Worm (Caenorhabditis elegans) whole organism, young adult: Measurements from ENCODE around the gene srj-25.
A peak's percentile ranks its signal among the peaks of the same experiment; 100 is the strongest.

Experiments used
- B0035.1 ChIP-seq: sonication (generic microtip); optimal IDR thresholded peaks from 2 replicates; lab custom pipeline; 2016; ENCODE audit warnings: missing genetic modification characterization, mild to moderate bottlenecking, missing compliant biosample characterization, missing genotype, missing genetic modification reagents
- B0336.3 ChIP-seq: fragments of 200-800 bp; sonication (Bioruptor generic); IDR thresholded peaks from 2 replicates; pipeline ENCODE4 v1.3.6; 2022; ENCODE audit warnings: missing genetic modification characterization, missing compliant biosample characterization
- F37B4.10 ChIP-seq: fragments of 200-800 bp; sonication (Bioruptor generic); IDR thresholded peaks from 2 replicates; pipeline ENCODE4 v1.3.6; 2022; ENCODE audit warnings: missing genetic modification characterization, missing compliant biosample characterization
- F49E8.2 ChIP-seq: sonication (generic microtip); optimal IDR thresholded peaks from 3 replicates; lab custom pipeline; 2017; ENCODE audit warnings: missing genetic modification characterization, mild to moderate bottlenecking, missing compliant biosample characterization, antibody characterized with exemption, moderate library complexity; ENCODE audit not compliant: insufficient read depth
- F52B5.7 ChIP-seq: sonication (generic microtip); optimal IDR thresholded peaks from 2 replicates; lab custom pipeline; 2016; ENCODE audit warnings: mild to moderate bottlenecking, missing genetic modification characterization, missing compliant biosample characterization
- K11D2.4 ChIP-seq: fragments of 200-800 bp; sonication (Bioruptor generic); IDR thresholded peaks from 2 replicates; pipeline ENCODE4 v1.3.6; 2022; ENCODE audit warnings: missing genetic modification reagents, missing genetic modification characterization, missing compliant biosample characterization
- T07F8.4 ChIP-seq: sonication (generic microtip); optimal IDR thresholded peaks from 2 replicates; lab custom pipeline; 2016; ENCODE audit warnings: mild to moderate bottlenecking, missing genetic modification characterization, moderate library complexity, missing compliant biosample characterization
- T26A5.8 ChIP-seq: sonication (generic microtip); optimal IDR thresholded peaks from 2 replicates; lab custom pipeline; 2016; ENCODE audit warnings: missing genetic modification characterization, missing compliant biosample characterization
- Y95B8A.8 ChIP-seq: fragments of 200-800 bp; sonication (Bioruptor generic); IDR thresholded peaks from 2 replicates; pipeline ENCODE4 v1.3.6; 2022; ENCODE audit warnings: missing genetic modification reagents, missing genetic modification characterization, missing compliant biosample characterization
- ZK185.1 ChIP-seq: sonication (generic microtip); optimal IDR thresholded peaks from 2 replicates; lab custom pipeline; 2016; ENCODE audit warnings: mild to moderate bottlenecking, missing genetic modification characterization, missing compliant biosample characterization; ENCODE audit not compliant: poor library complexity, severe bottlenecking
- ama-1 ChIP-seq, 3 experiments: fragments of 150-350 bp in 1 of 3; sonication (generic microtip) in 2 of 3; optimal IDR thresholded peaks; 2 replicates each; lab custom pipeline; 2014 to 2018; ENCODE audit warnings: missing biosample characterization in 2 of 3, missing genetic modification characterization in 2 of 3, missing genetic modification reagents in 2 of 3
- athp-1 ChIP-seq: sonication (generic microtip); optimal IDR thresholded peaks from 2 replicates; lab custom pipeline; 2017; ENCODE audit warnings: mild to moderate bottlenecking, missing genetic modification characterization, missing compliant biosample characterization
- bed-1 ChIP-seq: fragments of 200-800 bp; sonication (Bioruptor generic); IDR thresholded peaks from 2 replicates; pipeline ENCODE4 v1.3.6; 2022; ENCODE audit warnings: missing genetic modification reagents, missing genetic modification characterization, missing compliant biosample characterization
- bed-2 ChIP-seq: fragments of 200-800 bp; sonication (Bioruptor generic); IDR thresholded peaks from 2 replicates; pipeline ENCODE4 v1.3.6; 2022; ENCODE audit warnings: missing genetic modification reagents, missing genetic modification characterization, missing compliant biosample characterization
- ceh-100 ChIP-seq: fragments of 200-800 bp; sonication (Bioruptor generic); IDR thresholded peaks from 2 replicates; pipeline ENCODE4 v1.3.6; 2022; ENCODE audit warnings: missing genetic modification reagents, missing genetic modification characterization, missing compliant biosample characterization
- ceh-91 ChIP-seq: fragments of 200-800 bp; sonication (Bioruptor generic); IDR thresholded peaks from 2 replicates; pipeline ENCODE4 v1.3.6; 2022; ENCODE audit warnings: missing genetic modification reagents, missing genetic modification characterization, missing compliant biosample characterization
- chd-7 ChIP-seq: sonication (generic microtip); optimal IDR thresholded peaks from 2 replicates; lab custom pipeline; 2016; ENCODE audit warnings: mild to moderate bottlenecking, missing genetic modification characterization, moderate library complexity, missing compliant biosample characterization
- dpl-1 ChIP-seq: fragments of 150-350 bp; optimal IDR thresholded peaks from 2 replicates; lab custom pipeline; 2014; ENCODE audit warnings: missing biosample characterization, missing genetic modification reagents, missing genetic modification characterization
- efl-1 ChIP-seq: fragments of 150-350 bp; optimal IDR thresholded peaks from 2 replicates; lab custom pipeline; 2014; ENCODE audit warnings: missing biosample characterization, missing genetic modification reagents, missing genetic modification characterization
- ets-4 ChIP-seq: fragments of 200-800 bp; sonication (Bioruptor generic); optimal IDR thresholded peaks from 2 replicates; lab custom pipeline; 2018; ENCODE audit warnings: mild to moderate bottlenecking, missing genetic modification characterization, missing compliant biosample characterization
- hlh-12 ChIP-seq: sonication (generic microtip); optimal IDR thresholded peaks from 2 replicates; lab custom pipeline; 2016; ENCODE audit warnings: missing genetic modification characterization, missing compliant biosample characterization
- hlh-26 ChIP-seq: fragments of 200-800 bp; sonication (Bioruptor generic); conservative IDR thresholded peaks from 2 replicates; pipeline ENCODE4 v1.3.6; 2022; ENCODE audit warnings: missing genetic modification reagents, missing genetic modification characterization, missing compliant biosample characterization
- hmg-20 ChIP-seq: fragments of 200-800 bp; sonication (Bioruptor generic); IDR thresholded peaks from 2 replicates; pipeline ENCODE4 v1.3.6; 2022; ENCODE audit warnings: missing genetic modification reagents, missing genetic modification characterization, missing compliant biosample characterization
- lag-1 ChIP-seq: fragments of 200-800 bp; sonication (Bioruptor generic); IDR thresholded peaks from 2 replicates; pipeline ENCODE4 v1.3.6; 2022; ENCODE audit warnings: missing genetic modification reagents, missing genetic modification characterization, missing compliant biosample characterization
- let-607 ChIP-seq, 2 experiments: fragments of 200-800 bp in 1 of 2; sonication (Bioruptor generic) in 1 of 2; sonication (generic microtip) in 1 of 2; optimal IDR thresholded peaks; 2 replicates each; lab custom pipeline; 2016 to 2018; ENCODE audit warnings: mild to moderate bottlenecking in 2 of 2, missing compliant biosample characterization in 2 of 2, missing genetic modification characterization in 2 of 2, moderate library complexity in 2 of 2, missing genotype in 1 of 2
- lin-54 ChIP-seq: fragments of 200-800 bp; sonication (Bioruptor generic); optimal IDR thresholded peaks from 2 replicates; lab custom pipeline; 2018; ENCODE audit warnings: mild to moderate bottlenecking, missing genetic modification characterization, missing compliant biosample characterization
- lir-1 ChIP-seq: fragments of 200-800 bp; sonication (Bioruptor generic); conservative IDR thresholded peaks from 2 replicates; pipeline ENCODE4 v1.3.6; 2022; ENCODE audit warnings: missing genetic modification reagents, missing genetic modification characterization, missing compliant biosample characterization
- madf-10 ChIP-seq: sonication (generic microtip); optimal IDR thresholded peaks from 2 replicates; lab custom pipeline; 2016; ENCODE audit warnings: mild to moderate bottlenecking, missing genetic modification characterization, missing compliant biosample characterization
- madf-8 ChIP-seq: fragments of 200-800 bp; sonication (Bioruptor generic); conservative IDR thresholded peaks from 2 replicates; pipeline ENCODE4 v1.3.6; 2022; ENCODE audit warnings: missing genetic modification reagents, missing genetic modification characterization, missing compliant biosample characterization
- mcd-1 ChIP-seq: fragments of 200-800 bp; sonication (Bioruptor generic); IDR thresholded peaks from 2 replicates; pipeline ENCODE4 v1.3.6; 2022; ENCODE audit warnings: missing genetic modification reagents, missing genetic modification characterization, missing compliant biosample characterization
- mel-28 ChIP-seq: sonication (generic microtip); optimal IDR thresholded peaks from 2 replicates; lab custom pipeline; 2016; ENCODE audit warnings: borderline replicate concordance, mild to moderate bottlenecking, missing genetic modification characterization, missing compliant biosample characterization
- nfya-2 ChIP-seq: fragments of 200-800 bp; sonication (Bioruptor generic); IDR thresholded peaks from 2 replicates; pipeline ENCODE4 v1.3.6; 2022; ENCODE audit warnings: missing genetic modification reagents, missing genetic modification characterization, missing compliant biosample characterization
- nfyb-1 ChIP-seq: fragments of 200-800 bp; sonication (Bioruptor generic); IDR thresholded peaks from 2 replicates; pipeline ENCODE4 v1.3.6; 2022; ENCODE audit warnings: missing genetic modification reagents, missing genetic modification characterization, missing compliant biosample characterization
- nhr-120 ChIP-seq: fragments of 200-800 bp; sonication (Bioruptor generic); IDR thresholded peaks from 2 replicates; pipeline ENCODE4 v1.3.6; 2022; ENCODE audit warnings: missing genetic modification characterization, missing compliant biosample characterization
- nhr-80 ChIP-seq: sonication (generic microtip); optimal IDR thresholded peaks from 2 replicates; lab custom pipeline; 2016; ENCODE audit warnings: missing genetic modification characterization, missing compliant biosample characterization
- pha-4 ChIP-seq: fragments of 150-350 bp; sonication (generic microtip); optimal IDR thresholded peaks from 2 replicates; lab custom pipeline; 2014; ENCODE audit warnings: missing biosample characterization, missing genetic modification reagents, missing genetic modification characterization
- repo-1 ChIP-seq: sonication (generic microtip); optimal IDR thresholded peaks from 2 replicates; lab custom pipeline; 2017; ENCODE audit warnings: mild to moderate bottlenecking, missing genetic modification characterization, missing compliant biosample characterization
- snpc-1.1 ChIP-seq: sonication (generic microtip); optimal IDR thresholded peaks from 2 replicates; lab custom pipeline; 2017; ENCODE audit warnings: missing genetic modification characterization, mild to moderate bottlenecking, missing compliant biosample characterization, antibody characterized with exemption, moderate library complexity, missing genotype, missing genetic modification reagents; ENCODE audit not compliant: insufficient read depth
- tlf-1 ChIP-seq: fragments of 200-800 bp; sonication (Bioruptor generic); optimal IDR thresholded peaks from 2 replicates; lab custom pipeline; 2018; ENCODE audit warnings: mild to moderate bottlenecking, missing genetic modification characterization, missing compliant biosample characterization
- unc-130 ChIP-seq: sonication (generic microtip); optimal IDR thresholded peaks from 2 replicates; lab custom pipeline; 2016; ENCODE audit warnings: missing genetic modification reagents, missing genetic modification characterization, missing compliant biosample characterization
- unc-62 ChIP-seq: fragments of 150-350 bp; optimal IDR thresholded peaks from 2 replicates; lab custom pipeline; 2014; ENCODE audit warnings: missing biosample characterization, missing genetic modification reagents, missing genetic modification characterization
- xnd-1 ChIP-seq: sonication (generic microtip); optimal IDR thresholded peaks from 2 replicates; lab custom pipeline; 2016; ENCODE audit warnings: missing genotype, missing genetic modification reagents, missing genetic modification characterization, missing compliant biosample characterization
- zfh-2 ChIP-seq: fragments of 200-800 bp; sonication (Bioruptor generic); conservative IDR thresholded peaks from 2 replicates; pipeline ENCODE4 v1.3.6; 2022; ENCODE audit warnings: missing genetic modification reagents, missing genetic modification characterization, missing compliant biosample characterization
- ztf-22 ChIP-seq: fragments of 200-800 bp; sonication (Bioruptor generic); optimal IDR thresholded peaks from 2 replicates; lab custom pipeline; 2018; ENCODE audit warnings: mild to moderate bottlenecking, missing genetic modification characterization, moderate library complexity, missing compliant biosample characterization
- ztf-26 ChIP-seq: sonication (generic microtip); optimal IDR thresholded peaks from 2 replicates; lab custom pipeline; 2017; ENCODE audit warnings: missing genetic modification characterization, missing compliant biosample characterization

The srj-25 gene

DNA sequence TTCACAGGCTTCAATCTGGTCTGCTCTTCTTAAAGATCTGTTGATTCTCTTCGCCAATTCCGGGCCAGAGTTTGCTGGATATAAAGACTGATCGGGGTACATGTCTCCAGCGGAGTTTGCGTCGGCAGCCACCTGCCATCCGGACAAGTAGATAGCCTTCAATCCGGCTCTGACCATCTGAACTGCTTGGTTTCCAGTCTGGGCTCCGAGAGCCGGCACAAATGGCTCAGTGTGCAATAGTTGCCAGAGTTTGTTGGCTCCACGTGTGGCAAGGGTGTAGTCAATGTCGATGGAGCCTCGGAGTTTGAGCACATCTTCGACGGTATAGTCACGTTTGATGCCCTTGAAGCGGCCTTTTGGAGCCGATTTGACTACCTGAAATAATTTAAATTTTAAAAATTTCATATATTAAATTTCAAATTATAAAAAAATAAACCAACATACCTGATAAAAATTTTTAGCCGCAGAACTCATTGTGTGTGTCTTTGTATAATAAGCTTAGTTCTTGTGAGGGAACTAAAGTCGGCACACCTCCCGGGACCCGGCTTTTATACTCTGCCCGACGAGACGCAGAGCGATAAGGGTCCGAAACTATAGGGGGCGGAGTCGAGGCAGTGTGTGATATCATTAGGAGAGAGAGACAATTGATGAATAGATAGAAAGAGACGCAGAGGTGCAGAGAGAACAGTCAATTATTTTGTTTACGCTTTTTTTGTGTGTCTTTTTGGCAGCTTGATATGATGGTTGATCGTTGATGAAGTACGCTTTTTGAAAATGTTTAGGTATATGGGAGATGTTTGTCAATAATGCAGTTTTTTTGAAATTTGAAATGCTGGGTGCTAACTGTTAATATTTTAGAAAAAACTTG, 8.4 kb downstream of the srj-25 start, which contains the start of the genes icl-1 and srh-2 (continued):
- TF ChIP-seq T26A5.8, result no peak
- 0 out of 2 replicates have a peak, but pooled peaks have one; percentile 12 for TF ChIP-seq lir-1 (GFP tag; lab: Robert Waterston, UW)
- no peak for TF ChIP-seq F37B4.10 (GFP tag; lab: Robert Waterston, UW)
- 0 out of 2 replicates have a peak, but pooled peaks have one; percentile 67 for TF ChIP-seq hlh-26 (GFP tag; lab: Robert Waterston, UW)
- TF ChIP-seq hmg-20 (GFP tag; lab: Robert Waterston, UW), result no peak
- TF ChIP-seq chd-7 (tag; lab: Kevin White, UChicago), result peak; percentile 42
- TF ChIP-seq athp-1 (tag; lab: Kevin White, UChicago), result peak; percentile 61
- TF ChIP-seq dpl-1, result no peak
- TF ChIP-seq T07F8.4 (tag; lab: Kevin White, UChicago), result no peak
- no peak for TF ChIP-seq nfya-2
- TF ChIP-seq repo-1 (tag; lab: Kevin White, UChicago), result peak; percentile 97
- TF ChIP-seq ceh-91, result no peak
- no peak for TF ChIP-seq unc-62 (GFP tag; lab: Kevin White, UChicago)
- no peak for TF ChIP-seq ztf-22 (GFP tag; lab: Kevin White, UChicago)
- peak; percentile 72 for TF ChIP-seq ztf-26 (tag; lab: Kevin White, UChicago)
- TF ChIP-seq ceh-100, result no peak
- no peak for TF ChIP-seq lin-54 (GFP tag; lab: Kevin White, UChicago)
- no peak for TF ChIP-seq hlh-12 (tag; lab: Kevin White, UChicago)
- TF ChIP-seq bed-1 (GFP tag; lab: Robert Waterston, UW), result no peak
- peak; percentile 43 for TF ChIP-seq madf-10 (tag; lab: Kevin White, UChicago)
- TF ChIP-seq mel-28 (tag; lab: Kevin White, UChicago), result no peak
- peak; percentile 39 for TF ChIP-seq B0035.1 (tag; lab: Kevin White, UChicago)
- no peak for TF ChIP-seq xnd-1 (tag; lab: Kevin White, UChicago)
- no peak for TF ChIP-seq bed-2 (GFP tag; lab: Robert Waterston, UW)
- TF ChIP-seq zfh-2 (GFP tag; lab: Robert Waterston, UW), result peak; percentile 79
- no peak for TF ChIP-seq madf-8
- TF ChIP-seq F49E8.2 (tag; lab: Kevin White, UChicago), result no peak
- peak; percentile 56 for TF ChIP-seq mcd-1 (GFP tag; lab: Robert Waterston, UW)
- TF ChIP-seq pha-4 (tag; lab: Kevin White, UChicago), result peak; percentile 60
- TF ChIP-seq unc-130 (GFP tag; lab: Kevin White, UChicago), result no peak
- peak; percentile 21 for TF ChIP-seq tlf-1
- TF ChIP-seq ZK185.1 (tag; lab: Kevin White, UChicago), result peak; percentile 27
- TF ChIP-seq F52B5.7 (tag; lab: Kevin White, UChicago), result peak; percentile 83
- no peak for TF ChIP-seq ets-4 (GFP tag; lab: Kevin White, UChicago)

DNA sequence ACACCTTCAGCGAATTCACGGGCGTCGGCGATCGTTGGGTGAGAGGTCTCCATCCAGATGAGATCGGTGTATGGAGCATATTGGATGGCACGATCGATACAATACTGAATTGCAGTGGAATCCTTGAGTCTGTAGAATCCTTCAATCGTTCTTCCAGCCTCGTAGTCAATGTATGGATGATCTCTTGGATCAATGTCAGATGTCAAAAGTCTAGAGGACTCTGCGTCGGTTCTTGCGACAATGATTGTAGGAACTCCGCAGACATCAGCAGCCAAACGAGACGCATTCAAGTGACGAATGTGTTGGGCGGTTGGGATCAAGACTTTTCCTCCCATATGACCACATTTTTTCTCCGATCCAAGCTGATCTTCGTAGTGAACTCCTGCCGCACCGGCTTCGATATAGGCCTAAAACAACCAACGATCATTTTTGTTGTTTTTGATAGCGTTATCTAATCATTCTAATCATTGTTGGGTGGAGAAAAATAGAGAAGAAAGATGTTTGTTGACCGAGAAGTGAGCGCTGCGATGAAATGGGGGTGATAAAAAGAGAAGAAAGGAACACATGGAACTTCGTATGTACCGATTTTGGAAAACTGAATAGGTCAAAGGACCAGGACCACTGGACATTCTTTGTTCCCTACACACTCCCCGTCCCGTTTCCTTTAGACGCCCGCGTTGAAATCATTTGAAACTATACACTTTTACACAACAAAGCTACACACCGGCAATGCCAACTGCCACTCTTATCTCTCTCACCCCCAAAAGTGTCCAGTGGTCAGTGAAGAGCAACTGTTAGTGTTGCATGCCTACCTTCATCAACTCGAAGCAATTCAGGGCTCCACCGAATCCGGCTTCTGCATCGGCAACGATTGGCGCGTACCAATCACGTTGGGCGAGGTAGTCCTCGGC, 9.2 kb downstream of the srj-25 start:
- no peak for TF ChIP-seq snpc-1.1 (tag; lab: Kevin White, UChicago)
- TF ChIP-seq nhr-80, result peak; percentile 29
- no peak for TF ChIP-seq efl-1
- no peak for TF ChIP-seq lag-1 (GFP tag; lab: Robert Waterston, UW)
- TF ChIP-seq K11D2.4, result peak; percentile 32; the same call in 1 of the 2 replicates
- TF ChIP-seq let-607 (tag; optimal IDR thresholded peaks at IDR 0.05; lab: Kevin White, UChicago), result peak; percentile 0 to 33
- TF ChIP-seq nhr-120 (GFP tag; lab: Robert Waterston, UW), result 0 out of 2 replicates have a peak, but pooled peaks have one; percentile 56
- TF ChIP-seq B0336.3 (GFP tag; lab: Robert Waterston, UW), result peak; percentile 7; the same call in 1 of the 2 replicates
- TF ChIP-seq ama-1 (optimal IDR thresholded peaks at IDR 0.05; lab: Kevin White, UChicago), result peak; percentile 38
- TF ChIP-seq ama-1 (GFP tag; optimal IDR thresholded peaks at IDR 0.05; lab: Kevin White, UChicago), result no peak
- peak; percentile 10; the same call in 1 of the 2 replicates for TF ChIP-seq nfyb-1 (GFP tag; lab: Robert Waterston, UW)
- peak; percentile 18; the same call in 1 of the 2 replicates for TF ChIP-seq Y95B8A.8 (GFP tag; lab: Robert Waterston, UW)
